Fruit fly (Drosophila melanogaster) whole organism: ENCODE measurements around the gene amn.

Experiments
- CG8478 ChIP-seq: fragments of >200 bp; optimal IDR thresholded peaks from 2 replicates; lab custom pipeline; 2018; ENCODE audit warnings: inconsistent platforms
- Dll ChIP-seq: fragments of >200 bp; optimal IDR thresholded peaks from 2 replicates; lab custom pipeline; 2017
- psq ChIP-seq: fragments of >200 bp; optimal IDR thresholded peaks from 2 replicates; lab custom pipeline; 2017
- usp ChIP-seq: fragments of >200 bp; optimal IDR thresholded peaks from 2 replicates; lab custom pipeline; 2017; ENCODE audit warnings: missing biosample characterization, missing genetic modification characterization, mixed read lengths

DNA sequence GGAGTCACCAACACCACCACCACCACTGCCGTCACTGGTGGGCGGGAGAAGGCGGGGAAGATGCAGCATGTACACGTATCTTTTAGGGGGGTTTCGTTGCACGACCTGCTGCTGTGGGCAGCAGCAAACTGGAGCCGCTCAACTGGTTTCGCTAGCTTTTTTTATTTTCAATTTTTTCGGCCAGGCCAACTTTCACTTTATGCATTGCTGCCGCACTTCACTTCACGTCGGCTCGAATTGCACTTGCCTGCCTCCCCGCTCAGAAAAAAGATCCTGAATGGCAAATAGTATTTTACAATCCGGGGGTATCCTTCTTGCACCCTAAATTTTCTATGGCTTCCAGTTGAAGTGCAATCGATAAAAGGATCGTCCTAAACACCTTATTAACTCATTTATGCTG lies 10.1 kb upstream of the amn start:
- TF ChIP-seq CG8478, result no peak
- TF ChIP-seq psq, result no peak
- no peak for TF ChIP-seq Dll
- TF ChIP-seq usp (GFP tag; lab: Kevin White, UChicago), result no peak
